Worm (Caenorhabditis elegans) whole organism, late embryonic: ENCODE results near the gene etc-1.
A peak's percentile ranks its signal among the peaks of the same experiment; 100 is the strongest.

Experiments
- C08G9.2 ChIP-seq: sonication (generic microtip); optimal IDR thresholded peaks from 2 replicates; lab custom pipeline; 2016; ENCODE audit warnings: mild to moderate bottlenecking, missing genetic modification characterization, moderate library complexity, missing compliant biosample characterization
- C38D4.7 ChIP-seq: fragments of 200-800 bp; sonication (Bioruptor generic); optimal IDR thresholded peaks from 2 replicates; lab custom pipeline; 2018; ENCODE audit warnings: mild to moderate bottlenecking, missing genetic modification characterization, moderate library complexity, missing compliant biosample characterization
- F13H6.1 ChIP-seq: sonication (generic microtip); optimal IDR thresholded peaks from 2 replicates; lab custom pipeline; 2016; ENCODE audit warnings: missing genetic modification characterization, missing compliant biosample characterization
- K02D7.2 ChIP-seq: sonication (generic microtip); optimal IDR thresholded peaks from 2 replicates; lab custom pipeline; 2017; ENCODE audit warnings: mild to moderate bottlenecking, missing genetic modification characterization, missing compliant biosample characterization
- K09A11.1 ChIP-seq: sonication (generic microtip); optimal IDR thresholded peaks from 2 replicates; lab custom pipeline; 2017; ENCODE audit warnings: antibody characterized with exemption, mild to moderate bottlenecking, missing genetic modification characterization, missing compliant biosample characterization; ENCODE audit not compliant: insufficient read depth
- T23F11.4 ChIP-seq: fragments of 200-800 bp; sonication (Bioruptor generic); optimal IDR thresholded peaks from 2 replicates; lab custom pipeline; 2018; ENCODE audit warnings: mild to moderate bottlenecking, missing genetic modification characterization, missing compliant biosample characterization
- Y22D7AL.16 ChIP-seq: sonication (generic microtip); optimal IDR thresholded peaks from 2 replicates; lab custom pipeline; 2016; ENCODE audit warnings: missing genetic modification characterization, missing compliant biosample characterization
- ceh-14 ChIP-seq: sonication (generic microtip); optimal IDR thresholded peaks from 2 replicates; lab custom pipeline; 2016; ENCODE audit warnings: missing genotype, missing genetic modification characterization, missing compliant biosample characterization
- ceh-2 ChIP-seq: sonication (generic microtip); optimal IDR thresholded peaks from 2 replicates; lab custom pipeline; 2016; ENCODE audit warnings: missing genotype, missing genetic modification characterization, missing compliant biosample characterization
- ceh-22 ChIP-seq: sonication (generic microtip); optimal IDR thresholded peaks from 2 replicates; lab custom pipeline; 2017; ENCODE audit warnings: missing biosample characterization, missing genetic modification characterization
- ceh-30 ChIP-seq: fragments of 150-350 bp; optimal IDR thresholded peaks from 2 replicates; lab custom pipeline; 2014; ENCODE audit warnings: missing biosample characterization, missing genetic modification characterization
- ceh-45 ChIP-seq: fragments of 200-800 bp; sonication (Bioruptor generic); IDR thresholded peaks from 2 replicates; pipeline ENCODE4 v1.3.6; 2022; ENCODE audit warnings: missing genetic modification reagents, missing genetic modification characterization, missing compliant biosample characterization
- ceh-48 ChIP-seq: sonication (generic microtip); optimal IDR thresholded peaks from 2 replicates; lab custom pipeline; 2016; ENCODE audit warnings: missing genetic modification characterization, inconsistent platforms, missing compliant biosample characterization
- che-1 ChIP-seq: sonication (generic microtip); optimal IDR thresholded peaks from 2 replicates; lab custom pipeline; 2016; ENCODE audit warnings: mild to moderate bottlenecking, missing genetic modification characterization, missing compliant biosample characterization
- dmd-4 ChIP-seq: sonication (generic microtip); optimal IDR thresholded peaks from 2 replicates; lab custom pipeline; 2016; ENCODE audit warnings: borderline replicate concordance, missing genetic modification characterization, missing compliant biosample characterization
- elt-2 ChIP-seq: sonication (generic microtip); optimal IDR thresholded peaks from 2 replicates; lab custom pipeline; 2016; ENCODE audit warnings: missing genetic modification reagents, missing genetic modification characterization, missing compliant biosample characterization
- elt-4 ChIP-seq: sonication (generic microtip); optimal IDR thresholded peaks from 2 replicates; lab custom pipeline; 2016; ENCODE audit warnings: missing genetic modification characterization, missing compliant biosample characterization
- fkh-6 ChIP-seq: sonication (generic microtip); optimal IDR thresholded peaks from 2 replicates; lab custom pipeline; 2016; ENCODE audit warnings: missing genetic modification characterization, missing compliant biosample characterization
- gmeb-2 ChIP-seq: sonication (generic microtip); optimal IDR thresholded peaks from 2 replicates; lab custom pipeline; 2016; ENCODE audit warnings: missing genetic modification characterization, inconsistent platforms, missing compliant biosample characterization
- hlh-30 ChIP-seq: sonication (generic microtip); optimal IDR thresholded peaks from 2 replicates; lab custom pipeline; 2017; ENCODE audit warnings: antibody characterized with exemption, missing genetic modification characterization, missing compliant biosample characterization; ENCODE audit not compliant: insufficient read depth
- hlh-6 ChIP-seq: sonication (generic microtip); optimal IDR thresholded peaks from 2 replicates; lab custom pipeline; 2016; ENCODE audit warnings: missing genotype, missing genetic modification characterization, missing compliant biosample characterization
- hlh-8 ChIP-seq: sonication (generic microtip); optimal IDR thresholded peaks from 2 replicates; lab custom pipeline; 2016; ENCODE audit warnings: missing genotype, missing genetic modification characterization, missing compliant biosample characterization
- lin-11 ChIP-seq: fragments of 200-800 bp; sonication (Bioruptor generic); optimal IDR thresholded peaks from 2 replicates; lab custom pipeline; 2018; ENCODE audit warnings: mild to moderate bottlenecking, missing genetic modification characterization, missing compliant biosample characterization
- madf-2 ChIP-seq: sonication (generic microtip); optimal IDR thresholded peaks from 2 replicates; lab custom pipeline; 2017; ENCODE audit warnings: missing genetic modification characterization, missing compliant biosample characterization
- mec-3 ChIP-seq: sonication (generic microtip); optimal IDR thresholded peaks from 2 replicates; lab custom pipeline; 2016; ENCODE audit warnings: borderline replicate concordance, missing genetic modification characterization, missing compliant biosample characterization
- nhr-232 ChIP-seq: sonication (generic microtip); optimal IDR thresholded peaks from 2 replicates; lab custom pipeline; 2016; ENCODE audit warnings: missing genetic modification characterization, missing compliant biosample characterization
- odd-2 ChIP-seq: sonication (generic microtip); optimal IDR thresholded peaks from 2 replicates; lab custom pipeline; 2017; ENCODE audit warnings: antibody characterized with exemption, mild to moderate bottlenecking, missing genetic modification characterization, missing compliant biosample characterization
- pag-3 ChIP-seq: sonication (generic microtip); optimal IDR thresholded peaks from 2 replicates; lab custom pipeline; 2016; ENCODE audit warnings: missing compliant biosample characterization, missing genetic modification characterization, borderline replicate concordance
- pax-1 ChIP-seq: fragments of 150-350 bp; optimal IDR thresholded peaks from 2 replicates; lab custom pipeline; 2014; ENCODE audit warnings: missing biosample characterization, missing genetic modification characterization
- pha-2 ChIP-seq: sonication (generic microtip); optimal IDR thresholded peaks from 2 replicates; lab custom pipeline; 2017; ENCODE audit warnings: mild to moderate bottlenecking, missing genetic modification characterization, missing compliant biosample characterization
- pha-4 ChIP-seq: fragments of 150-350 bp; optimal IDR thresholded peaks from 2 replicates; lab custom pipeline; 2018; ENCODE audit warnings: missing biosample characterization, missing genetic modification reagents, missing genetic modification characterization
- rnt-1 ChIP-seq: sonication (generic microtip); optimal IDR thresholded peaks from 2 replicates; lab custom pipeline; 2016; ENCODE audit warnings: missing genetic modification characterization, missing compliant biosample characterization
- sdc-2 ChIP-seq: sonication (generic microtip); optimal IDR thresholded peaks from 2 replicates; lab custom pipeline; 2016; ENCODE audit warnings: missing genotype, missing genetic modification characterization, missing compliant biosample characterization
- sox-2 ChIP-seq: fragments of 200-800 bp; sonication (Bioruptor generic); IDR thresholded peaks from 2 replicates; pipeline ENCODE4 v1.3.6; 2022; ENCODE audit warnings: missing genetic modification reagents, missing genetic modification characterization, missing compliant biosample characterization
- sox-4 ChIP-seq: sonication (generic microtip); optimal IDR thresholded peaks from 2 replicates; lab custom pipeline; 2017; ENCODE audit warnings: mild to moderate bottlenecking, missing genetic modification characterization, inconsistent platforms, missing compliant biosample characterization
- syd-9 ChIP-seq: sonication (generic microtip); optimal IDR thresholded peaks from 2 replicates; lab custom pipeline; 2016; ENCODE audit warnings: mild to moderate bottlenecking, missing genetic modification characterization, moderate library complexity, missing compliant biosample characterization
- tbx-2 ChIP-seq: sonication (generic microtip); optimal IDR thresholded peaks from 2 replicates; lab custom pipeline; 2016; ENCODE audit warnings: missing genetic modification characterization, missing compliant biosample characterization
- tbx-7 ChIP-seq: sonication (generic microtip); optimal IDR thresholded peaks from 2 replicates; lab custom pipeline; 2016; ENCODE audit warnings: missing genotype, missing genetic modification characterization, missing compliant biosample characterization
- unc-3 ChIP-seq, 2 experiments: fragments of 200-800 bp in 1 of 2; sonication (Bioruptor generic) in 1 of 2; sonication (generic microtip) in 1 of 2; conservative IDR thresholded peaks in 1 of 2; optimal IDR thresholded peaks in 1 of 2; 2 replicates each; pipeline versions ENCODE4 v1.3.6 to Lab custom; 2016 to 2022; ENCODE audit warnings: missing compliant biosample characterization in 2 of 2, missing genetic modification characterization in 2 of 2, missing genetic modification reagents in 1 of 2
- unc-42 ChIP-seq: sonication (generic microtip); optimal IDR thresholded peaks from 2 replicates; lab custom pipeline; 2016; ENCODE audit warnings: missing genotype, missing genetic modification characterization, missing compliant biosample characterization
- unc-55 ChIP-seq: sonication (generic microtip); optimal IDR thresholded peaks from 2 replicates; lab custom pipeline; 2017; ENCODE audit warnings: missing biosample characterization, missing genetic modification reagents, missing genetic modification characterization
- zip-5 ChIP-seq: sonication (generic microtip); optimal IDR thresholded peaks from 2 replicates; lab custom pipeline; 2016; ENCODE audit warnings: missing genetic modification characterization, missing compliant biosample characterization

Gene etc-1

DNA sequence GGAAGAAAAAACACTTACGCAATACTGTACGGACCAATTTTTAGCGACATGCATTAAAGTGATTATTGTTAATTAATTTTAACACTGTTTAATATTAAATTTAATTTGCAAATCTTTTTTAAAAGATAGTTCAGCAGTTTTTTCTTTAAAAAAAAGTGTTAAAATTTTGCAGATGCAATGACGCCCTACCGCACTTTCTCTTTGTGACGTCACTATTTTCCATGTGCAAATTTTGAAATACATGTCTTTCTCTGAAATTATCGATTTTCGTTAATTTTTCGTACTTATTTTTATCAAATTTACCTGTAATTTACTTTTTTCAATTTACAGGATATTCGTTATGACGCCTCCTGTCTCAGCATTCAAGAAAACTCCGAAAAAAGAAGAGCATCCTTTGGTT, 3.1 kb upstream of the etc-1 start, which contains the start of the genes piga-1 and eif-2Bepsilon:
piga-1 (minus strand) TSS at position 174 of the 400 bp plus-strand sequence.
eif-2Bepsilon (plus strand) TSS at position 331 of the 400 bp plus-strand sequence.
- TF ChIP-seq ceh-48 (peak; percentile 40), che-1 (tag; lab: Kevin White, UChicago) (no peak), unc-42 (tag; lab: Kevin White, UChicago) (peak; percentile 0), zip-5 (no peak)

- TF ChIP-seq unc-55 (GFP tag; lab: Kevin White, UChicago) (no peak), K02D7.2 (tag; lab: Kevin White, UChicago) (no peak), nhr-232 (tag; lab: Kevin White, UChicago) (no peak), rnt-1 (tag; lab: Kevin White, UChicago) (no peak), zip-5 (no peak), F13H6.1 (no peak), gmeb-2 (tag; lab: Kevin White, UChicago) (no peak), K09A11.1 (no peak), sox-4 (tag; lab: Kevin White, UChicago) (no peak), pha-2 (tag; lab: Kevin White, UChicago) (no peak), Y22D7AL.16 (no peak), ceh-22 (tag; lab: Kevin White, UChicago) (no peak), elt-4 (no peak)
Observed at ce11 chrII:8668871-8669270, 4.2 kb downstream of the etc-1 start.

DNA sequence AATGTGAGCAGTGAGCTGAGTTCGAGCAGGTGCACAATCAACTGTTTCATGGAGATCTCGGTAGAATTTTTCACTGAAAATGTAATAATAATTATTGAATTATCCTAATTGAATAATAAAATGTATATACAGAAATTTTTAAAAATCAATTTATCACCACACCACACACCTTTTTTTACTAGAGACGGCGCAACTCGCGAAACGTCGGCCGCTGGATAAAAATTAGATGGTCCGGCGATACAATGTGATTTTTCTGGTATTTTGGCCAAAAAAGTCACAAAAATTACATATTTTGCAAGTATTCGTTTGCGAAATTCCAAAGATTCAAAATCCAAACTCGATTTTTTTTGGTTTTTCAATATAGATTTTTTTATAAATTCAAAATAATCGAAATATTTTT, 6.2 kb downstream of the etc-1 start:
- TF ChIP-seq madf-2 (no peak), unc-3 (GFP tag; conservative IDR thresholded peaks at IDR 0.05; lab: Robert Waterston, UW) (no peak), unc-3 (tag; optimal IDR thresholded peaks at IDR 0.05; lab: Kevin White, UChicago) (no peak), elt-2 (tag; lab: Kevin White, UChicago) (no peak), tbx-7 (no peak), tbx-2 (tag; lab: Kevin White, UChicago) (no peak), lin-11 (tag; lab: Kevin White, UChicago) (no peak), rnt-1 (tag; lab: Kevin White, UChicago) (no peak), dmd-4 (tag; lab: Kevin White, UChicago) (no peak), T23F11.4 (no peak), pag-3 (tag; lab: Kevin White, UChicago) (no peak), hlh-6 (tag; lab: Kevin White, UChicago) (no peak), sdc-2 (tag; lab: Kevin White, UChicago) (no peak), gmeb-2 (tag; lab: Kevin White, UChicago) (no peak), ceh-2 (tag; lab: Kevin White, UChicago) (no peak), hlh-8 (no peak), pha-4 (tag; lab: Kevin White, UChicago) (no peak), ceh-22 (tag; lab: Kevin White, UChicago) (no peak), fkh-6 (tag; lab: Kevin White, UChicago) (no peak), sox-2 (GFP tag; lab: Robert Waterston, UW) (no peak), hlh-30 (tag; lab: Kevin White, UChicago) (no peak)

DNA sequence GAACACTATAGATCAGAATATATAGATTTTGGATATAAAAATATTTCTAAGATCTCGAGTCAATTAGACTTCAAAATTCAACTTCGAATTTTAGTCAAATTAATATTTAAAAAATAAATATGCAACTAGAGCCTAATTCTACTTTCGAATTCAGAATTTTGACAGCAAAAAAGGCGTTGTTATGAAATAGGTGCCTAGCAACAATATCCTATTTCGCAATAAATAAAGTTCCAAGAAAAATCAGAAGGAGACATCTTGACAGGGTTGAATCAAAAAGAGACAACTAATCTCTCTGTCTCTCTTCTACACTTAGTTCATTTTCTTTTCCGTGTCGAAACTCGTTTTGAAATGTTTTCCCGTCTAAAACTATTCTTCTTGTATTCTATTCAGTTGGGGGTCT, 10.7 kb downstream of the etc-1 start:
- TF ChIP-seq mec-3 (tag; lab: Kevin White, UChicago) = no peak
- TF ChIP-seq ceh-2 (tag; lab: Kevin White, UChicago) = no peak
- TF ChIP-seq ceh-14 (tag; lab: Kevin White, UChicago) = no peak
- no peak for TF ChIP-seq syd-9 (tag; lab: Kevin White, UChicago)
- no peak for TF ChIP-seq hlh-8
- TF ChIP-seq C38D4.7 (GFP tag; lab: Kevin White, UChicago) = no peak
- no peak for TF ChIP-seq odd-2 (tag; lab: Kevin White, UChicago)
- no peak for TF ChIP-seq fkh-6 (tag; lab: Kevin White, UChicago)
- no peak for TF ChIP-seq C08G9.2 (tag; lab: Kevin White, UChicago)
- TF ChIP-seq dmd-4 (tag; lab: Kevin White, UChicago) = no peak
- TF ChIP-seq K02D7.2 (tag; lab: Kevin White, UChicago) = no peak
- no peak for TF ChIP-seq pax-1
- no peak for TF ChIP-seq pag-3 (tag; lab: Kevin White, UChicago)
- TF ChIP-seq ceh-45 (GFP tag; lab: Robert Waterston, UW) = no peak
- no peak for TF ChIP-seq ceh-30
